Worm (Caenorhabditis elegans) whole organism, young adult: Measurements from ENCODE around the gene C18G1.8.

Experiments used
- B0336.3 ChIP-seq: fragments of 200-800 bp; sonication (Bioruptor generic); IDR thresholded peaks from 2 replicates; pipeline ENCODE4 v1.3.6; 2022; ENCODE audit warnings: missing genetic modification characterization, missing compliant biosample characterization
- F37B4.10 ChIP-seq: fragments of 200-800 bp; sonication (Bioruptor generic); IDR thresholded peaks from 2 replicates; pipeline ENCODE4 v1.3.6; 2022; ENCODE audit warnings: missing genetic modification characterization, missing compliant biosample characterization
- F55B11.4 ChIP-seq: sonication (generic microtip); optimal IDR thresholded peaks from 2 replicates; lab custom pipeline; 2016; ENCODE audit warnings: missing compliant biosample characterization, missing genetic modification characterization, borderline replicate concordance; ENCODE audit not compliant: insufficient read depth
- Y53F4B.3 ChIP-seq: fragments of 200-800 bp; sonication (Bioruptor generic); IDR thresholded peaks from 2 replicates; pipeline ENCODE4 v1.3.6; 2022; ENCODE audit warnings: missing genetic modification reagents, missing genetic modification characterization, missing compliant biosample characterization
- Y79H2A.3 ChIP-seq: fragments of 200-800 bp; sonication (Bioruptor generic); conservative IDR thresholded peaks from 2 replicates; pipeline ENCODE4 v1.3.6; 2022; ENCODE audit warnings: missing genetic modification reagents, missing genetic modification characterization, missing compliant biosample characterization
- ama-1 ChIP-seq, 3 experiments: fragments of 150-350 bp in 1 of 3; sonication (generic microtip) in 2 of 3; optimal IDR thresholded peaks; 2 replicates each; lab custom pipeline; 2014 to 2018; ENCODE audit warnings: missing biosample characterization in 2 of 3, missing genetic modification characterization in 2 of 3, missing genetic modification reagents in 2 of 3
- bed-1 ChIP-seq: fragments of 200-800 bp; sonication (Bioruptor generic); IDR thresholded peaks from 2 replicates; pipeline ENCODE4 v1.3.6; 2022; ENCODE audit warnings: missing genetic modification reagents, missing genetic modification characterization, missing compliant biosample characterization
- bed-2 ChIP-seq: fragments of 200-800 bp; sonication (Bioruptor generic); IDR thresholded peaks from 2 replicates; pipeline ENCODE4 v1.3.6; 2022; ENCODE audit warnings: missing genetic modification reagents, missing genetic modification characterization, missing compliant biosample characterization
- ccch-3 ChIP-seq: fragments of 200-800 bp; sonication (Bioruptor generic); optimal IDR thresholded peaks from 2 replicates; lab custom pipeline; 2018; ENCODE audit warnings: mild to moderate bottlenecking, missing genetic modification characterization, missing compliant biosample characterization
- cebp-1 ChIP-seq, 2 experiments: fragments of 200-800 bp in 1 of 2; sonication (Bioruptor generic) in 1 of 2; sonication (generic microtip) in 1 of 2; IDR thresholded peaks in 1 of 2; optimal IDR thresholded peaks in 1 of 2; 2 replicates each; pipeline versions ENCODE4 v1.3.6 to Lab custom; 2017 to 2022; ENCODE audit warnings: missing compliant biosample characterization in 2 of 2, missing genetic modification characterization in 2 of 2, mild to moderate bottlenecking in 1 of 2, missing genetic modification reagents in 1 of 2, moderate library complexity in 1 of 2
- cebp-2 ChIP-seq: fragments of 200-800 bp; sonication (Bioruptor generic); IDR thresholded peaks from 2 replicates; pipeline ENCODE4 v1.3.6; 2022; ENCODE audit warnings: missing genetic modification characterization, missing compliant biosample characterization
- ceh-100 ChIP-seq: fragments of 200-800 bp; sonication (Bioruptor generic); IDR thresholded peaks from 2 replicates; pipeline ENCODE4 v1.3.6; 2022; ENCODE audit warnings: missing genetic modification reagents, missing genetic modification characterization, missing compliant biosample characterization
- ceh-27 ChIP-seq: fragments of 200-800 bp; sonication (Bioruptor generic); optimal IDR thresholded peaks from 2 replicates; lab custom pipeline; 2018; ENCODE audit warnings: mild to moderate bottlenecking, missing genetic modification characterization, moderate library complexity, missing compliant biosample characterization
- ceh-79 ChIP-seq: sonication (generic microtip); optimal IDR thresholded peaks from 2 replicates; lab custom pipeline; 2017; ENCODE audit warnings: mild to moderate bottlenecking, missing genetic modification characterization, missing compliant biosample characterization
- chd-7 ChIP-seq: sonication (generic microtip); optimal IDR thresholded peaks from 2 replicates; lab custom pipeline; 2016; ENCODE audit warnings: mild to moderate bottlenecking, missing genetic modification characterization, moderate library complexity, missing compliant biosample characterization
- die-1 ChIP-seq: sonication (generic microtip); optimal IDR thresholded peaks from 2 replicates; lab custom pipeline; 2016; ENCODE audit warnings: missing genotype, mild to moderate bottlenecking, missing genetic modification characterization, missing compliant biosample characterization
- ekl-4 ChIP-seq: fragments of 200-800 bp; sonication (Bioruptor generic); IDR thresholded peaks from 2 replicates; pipeline ENCODE4 v1.3.6; 2022; ENCODE audit warnings: missing genetic modification reagents, missing genetic modification characterization, missing compliant biosample characterization
- fkh-3 ChIP-seq: sonication (generic microtip); optimal IDR thresholded peaks from 2 replicates; lab custom pipeline; 2016; ENCODE audit warnings: mild to moderate bottlenecking, missing genetic modification characterization, missing compliant biosample characterization
- gei-17 ChIP-seq: fragments of 200-800 bp; sonication (Bioruptor generic); optimal IDR thresholded peaks from 2 replicates; lab custom pipeline; 2018; ENCODE audit warnings: mild to moderate bottlenecking, missing genetic modification characterization, missing compliant biosample characterization
- him-1 ChIP-seq: sonication (generic microtip); optimal IDR thresholded peaks from 2 replicates; lab custom pipeline; 2016; ENCODE audit warnings: missing genotype, missing genetic modification reagents, missing genetic modification characterization, missing compliant biosample characterization
- hmg-1.2 ChIP-seq: fragments of 200-800 bp; sonication (Bioruptor generic); IDR thresholded peaks from 2 replicates; pipeline ENCODE4 v1.3.6; 2022; ENCODE audit warnings: missing genetic modification reagents, missing genetic modification characterization, missing compliant biosample characterization
- lag-1 ChIP-seq: fragments of 200-800 bp; sonication (Bioruptor generic); IDR thresholded peaks from 2 replicates; pipeline ENCODE4 v1.3.6; 2022; ENCODE audit warnings: missing genetic modification reagents, missing genetic modification characterization, missing compliant biosample characterization
- lin-40 ChIP-seq: sonication (generic microtip); optimal IDR thresholded peaks from 2 replicates; lab custom pipeline; 2016; ENCODE audit warnings: missing genetic modification characterization, mild to moderate bottlenecking, missing compliant biosample characterization, missing genotype, missing genetic modification reagents
- lin-54 ChIP-seq: fragments of 200-800 bp; sonication (Bioruptor generic); optimal IDR thresholded peaks from 2 replicates; lab custom pipeline; 2018; ENCODE audit warnings: mild to moderate bottlenecking, missing genetic modification characterization, missing compliant biosample characterization
- madf-3 ChIP-seq: fragments of 200-800 bp; sonication (Bioruptor generic); IDR thresholded peaks from 2 replicates; pipeline ENCODE4 v1.3.6; 2022; ENCODE audit warnings: missing genetic modification reagents, missing genetic modification characterization, missing compliant biosample characterization
- madf-6 ChIP-seq: fragments of 200-800 bp; sonication (Bioruptor generic); IDR thresholded peaks from 2 replicates; pipeline ENCODE4 v1.3.6; 2022; ENCODE audit warnings: missing genetic modification reagents, missing genetic modification characterization, missing compliant biosample characterization
- mes-4 ChIP-seq: sonication (generic microtip); optimal IDR thresholded peaks from 2 replicates; lab custom pipeline; 2016; ENCODE audit warnings: missing genotype, missing genetic modification characterization, missing compliant biosample characterization
- mxl-1 ChIP-seq: sonication (generic microtip); optimal IDR thresholded peaks from 2 replicates; lab custom pipeline; 2016; ENCODE audit warnings: missing genetic modification characterization, missing compliant biosample characterization
- nhr-80 ChIP-seq: sonication (generic microtip); optimal IDR thresholded peaks from 2 replicates; lab custom pipeline; 2016; ENCODE audit warnings: missing genetic modification characterization, missing compliant biosample characterization
- sptf-2 ChIP-seq: fragments of 200-800 bp; sonication (Bioruptor generic); optimal IDR thresholded peaks from 2 replicates; lab custom pipeline; 2018; ENCODE audit warnings: mild to moderate bottlenecking, missing genetic modification characterization, missing compliant biosample characterization
- tbp1 ChIP-seq: fragments of 200-800 bp; sonication (Bioruptor generic); optimal IDR thresholded peaks from 2 replicates; lab custom pipeline; 2018; ENCODE audit warnings: mild to moderate bottlenecking, missing genetic modification characterization, missing compliant biosample characterization
- zim-3 ChIP-seq: sonication (generic microtip); optimal IDR thresholded peaks from 2 replicates; lab custom pipeline; 2017; ENCODE audit warnings: mild to moderate bottlenecking, missing genetic modification characterization, moderate library complexity, missing compliant biosample characterization
- ztf-25 ChIP-seq: fragments of 200-800 bp; sonication (Bioruptor generic); IDR thresholded peaks from 2 replicates; pipeline ENCODE4 v1.3.6; 2022; ENCODE audit warnings: missing genetic modification reagents, missing genetic modification characterization, missing compliant biosample characterization
- ztf-28 ChIP-seq: fragments of 200-800 bp; sonication (Bioruptor generic); IDR thresholded peaks from 2 replicates; pipeline ENCODE4 v1.3.6; 2022; ENCODE audit warnings: missing genetic modification reagents, missing genetic modification characterization, missing compliant biosample characterization

C18G1.8 gene

ce11 chrV:4742190-4742589 lies 24.2 kb downstream of the C18G1.8 start, which contains the start of gene ugt-61:
Gene ugt-61, plus strand, starts transcription at chrV:4742422.
- peak; percentile 16 for TF ChIP-seq nhr-80 (tag; lab: Kevin White, UChicago)
- no peak for TF ChIP-seq ceh-27 (GFP tag; lab: Kevin White, UChicago)
- TF ChIP-seq hmg-1.2 (GFP tag; lab: Robert Waterston, UW) = peak; percentile 51; the same call in 1 of the 2 replicates

- TF ChIP-seq nhr-80 (tag; lab: Kevin White, UChicago) (peak; percentile 74), mxl-1 (tag; lab: Kevin White, UChicago) (no peak), lin-40 (no peak), ztf-28 (GFP tag; lab: Robert Waterston, UW) (no peak)
- TF ChIP-seq, all 124 proteins: peak for 1
These were observed 28.7 kb downstream of the C18G1.8 start, which contains the start of gene F39G3.2 for ce11 chrV:4737727-4738126. Gene F39G3.2, plus strand, starts transcription at chrV:4737831.

ce11 chrV:4734608-4735007 lies 31.8 kb downstream of the C18G1.8 start:
- TF ChIP-seq ekl-4 (GFP tag; lab: Robert Waterston, UW) (no peak; the same call in 1 of the 2 replicates), ceh-100 (GFP tag; lab: Robert Waterston, UW) (no peak), ama-1 (optimal IDR thresholded peaks at IDR 0.05; lab: Kevin White, UChicago) (no peak), ama-1 (GFP tag; optimal IDR thresholded peaks at IDR 0.05; lab: Kevin White, UChicago) (no peak), lin-40 (no peak), Y53F4B.3 (GFP tag; lab: Robert Waterston, UW) (no peak), gei-17 (GFP tag; lab: Kevin White, UChicago) (no peak), lin-54 (GFP tag; lab: Kevin White, UChicago) (peak; percentile 17), mes-4 (no peak), F37B4.10 (GFP tag; lab: Robert Waterston, UW) (no peak), die-1 (tag; lab: Kevin White, UChicago) (no peak), ceh-79 (tag; lab: Kevin White, UChicago) (no peak), sptf-2 (GFP tag; lab: Kevin White, UChicago) (no peak), bed-1 (GFP tag; lab: Robert Waterston, UW) (no peak), him-1 (tag; lab: Kevin White, UChicago) (no peak), madf-6 (GFP tag; lab: Robert Waterston, UW) (peak; percentile 52), F55B11.4 (no peak), B0336.3 (0 out of 2 replicates have a peak, but pooled peaks have one; percentile 19), chd-7 (tag; lab: Kevin White, UChicago) (peak; percentile 0), mxl-1 (tag; lab: Kevin White, UChicago) (no peak), tbp1 (GFP tag; lab: Kevin White, UChicago) (no peak), ccch-3 (GFP tag; lab: Kevin White, UChicago) (no peak), fkh-3 (tag; lab: Kevin White, UChicago) (no peak), madf-3 (GFP tag; lab: Robert Waterston, UW) (no peak), cebp-2 (GFP tag; lab: Robert Waterston, UW) (no peak), bed-2 (GFP tag; lab: Robert Waterston, UW) (no peak), Y79H2A.3 (GFP tag; lab: Robert Waterston, UW) (peak; percentile 85), ztf-25 (0 out of 2 replicates have a peak, but pooled peaks have one; percentile 50), zim-3 (tag; lab: Kevin White, UChicago) (no peak), lag-1 (GFP tag; lab: Robert Waterston, UW) (no peak), cebp-1 (GFP tag; IDR thresholded peaks at IDR 0.05; lab: Robert Waterston, UW) (no peak), cebp-1 (tag; optimal IDR thresholded peaks at IDR 0.05; lab: Kevin White, UChicago) (no peak)
- TF ChIP-seq, all 124 proteins: peak for 6
